Worm (Caenorhabditis elegans): ENCODE data around the gene ZC239.20.

The ZC239.20 gene

DNA sequence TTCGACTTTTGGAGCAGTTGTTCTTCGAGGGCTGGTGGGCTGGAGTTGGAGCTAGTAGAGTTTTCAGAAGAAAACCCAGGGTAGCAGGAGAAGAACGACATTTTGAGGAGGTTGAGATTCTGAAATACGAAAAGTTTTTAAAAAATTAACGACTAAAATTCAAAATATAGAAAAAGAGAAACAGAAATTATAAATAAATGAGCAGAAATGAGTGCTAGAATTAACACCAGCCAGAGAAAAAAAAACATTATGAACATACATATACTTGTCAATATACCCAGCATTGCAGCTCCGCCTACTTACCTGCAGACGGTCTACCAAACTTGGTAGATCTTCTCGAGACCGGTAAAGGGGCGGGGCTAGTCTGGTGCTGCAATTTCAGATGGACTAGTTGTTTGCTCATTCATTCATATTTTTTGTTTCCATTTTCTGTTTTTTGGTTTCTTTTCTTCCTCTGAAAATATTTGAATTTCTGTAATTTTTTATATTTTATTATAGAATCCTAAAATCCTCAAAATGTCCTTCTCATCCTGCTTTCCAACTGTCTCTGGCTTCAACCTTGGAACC lies at the start of gene ZC239.20, which contains the start of gene ZC239.21:
Gene ZC239.20, minus strand, starts transcription at position 101 of the 567 bp plus-strand sequence.
Gene ZC239.21, plus strand, starts transcription at position 517 of the 567 bp plus-strand sequence.
- no peak for TF ChIP-seq nhr-102 (tag; optimal IDR thresholded peaks at IDR 0.05)
- TF ChIP-seq lin-29 (GFP tag; IDR thresholded peaks at IDR 0.05): no peak
- TF ChIP-seq daf-8 (GFP tag; IDR thresholded peaks at IDR 0.05): no peak
- no peak for TF ChIP-seq nhr-6 (tag; optimal IDR thresholded peaks at IDR 0.05)
- TF ChIP-seq daf-12 (tag; optimal IDR thresholded peaks at IDR 0.05): no peak
- no peak for TF ChIP-seq zip-11 (GFP tag; IDR thresholded peaks at IDR 0.05)
- TF ChIP-seq unc-130 (GFP tag; optimal IDR thresholded peaks at IDR 0.05): no peak
- no peak for TF ChIP-seq Y5F2A.4 (GFP tag; optimal IDR thresholded peaks at IDR 0.05)
- TF ChIP-seq lin-15B (tag; optimal IDR thresholded peaks at IDR 0.05): no peak
- TF ChIP-seq dpl-1 (GFP tag; optimal IDR thresholded peaks at IDR 0.05): no peak
- no peak for TF ChIP-seq R02D3.7 (tag; optimal IDR thresholded peaks at IDR 0.05)
- no peak for TF ChIP-seq fkh-10 (GFP tag; optimal IDR thresholded peaks at IDR 0.05)
- no peak for TF ChIP-seq hif-1 (tag; optimal IDR thresholded peaks at IDR 0.05)
- TF ChIP-seq pqm-1 (tag; optimal IDR thresholded peaks at IDR 0.05): no peak
- no peak for TF ChIP-seq aha-1 (tag)
- TF ChIP-seq tra-1 (GFP tag; IDR thresholded peaks at IDR 0.05): no peak
- TF ChIP-seq Y48G9A.11 (GFP tag; IDR thresholded peaks at IDR 0.05): no peak
- no peak for TF ChIP-seq F37D6.2 (tag; optimal IDR thresholded peaks at IDR 0.05)
- TF ChIP-seq lim-7 (GFP tag; IDR thresholded peaks at IDR 0.05): no peak

DNA sequence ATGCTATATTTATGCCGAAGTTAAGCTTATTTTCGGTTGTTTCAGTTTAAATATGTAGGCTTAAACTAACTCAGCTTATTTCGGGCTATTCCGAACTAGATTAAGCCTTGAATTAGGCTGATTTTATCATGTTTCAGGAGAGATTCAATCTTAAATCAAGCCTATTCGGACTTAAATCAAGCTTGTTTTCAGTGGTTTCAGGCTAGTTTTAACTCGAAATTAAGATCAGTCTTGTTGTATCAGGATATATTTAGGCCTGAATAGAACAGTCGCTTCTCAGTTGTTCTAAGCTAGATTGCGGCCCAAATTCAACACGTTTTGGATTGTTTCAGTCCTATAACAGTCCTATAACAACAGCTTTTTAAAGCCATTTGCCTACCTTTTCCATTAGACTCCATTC lies 45.5 kb upstream of the ZC239.20 start:
- TF ChIP-seq aha-1 (tag) (peak; percentile 96), D1046.2 (GFP tag; IDR thresholded peaks at IDR 0.05) (no peak)

DNA sequence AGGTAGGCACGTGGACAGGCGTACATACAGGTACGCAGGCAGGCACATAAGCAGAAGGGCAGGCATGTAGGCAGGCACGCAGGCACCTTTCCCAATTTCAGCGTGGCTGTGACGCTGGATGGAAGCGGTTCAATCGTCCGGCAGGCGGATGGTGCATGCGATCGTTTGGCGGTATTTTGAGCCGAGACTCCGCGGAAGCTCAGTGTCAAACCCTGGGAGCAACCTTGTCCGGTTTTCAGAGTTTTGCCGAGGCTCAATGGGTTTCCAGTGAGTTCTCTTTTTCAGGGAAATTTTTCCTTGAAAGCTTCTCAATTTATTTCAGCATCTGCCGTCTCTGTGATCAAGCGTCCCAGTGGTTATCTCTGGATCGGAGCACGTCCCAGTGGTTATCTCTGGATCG lies 43.9 kb upstream of the ZC239.20 start:
- TF ChIP-seq zag-1 (tag; optimal IDR thresholded peaks at IDR 0.05): no peak
- TF ChIP-seq set-16 (GFP tag; IDR thresholded peaks at IDR 0.05): peak; percentile 60; the same call in 1 of the 2 replicates

DNA sequence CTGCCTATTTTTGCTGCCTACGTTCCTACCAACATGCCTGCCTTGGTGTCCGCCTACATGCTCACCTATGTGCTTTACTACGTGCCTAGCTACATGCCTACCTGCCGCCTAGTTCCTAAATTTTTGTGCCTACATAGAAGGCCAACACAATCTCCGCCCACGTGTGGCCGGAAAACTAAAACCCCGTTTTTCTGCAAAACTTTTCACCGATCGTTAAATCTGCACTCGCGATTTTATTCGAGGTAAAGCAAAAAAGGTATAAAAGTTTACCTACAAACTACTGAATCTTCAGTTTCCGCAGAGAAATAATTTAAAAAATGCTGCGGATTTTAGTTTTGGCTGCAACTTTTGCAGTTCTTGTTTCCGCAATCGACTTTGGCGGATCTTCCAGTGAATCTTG lies 43.1 kb upstream of the ZC239.20 start, which contains the start of gene clec-124:
Gene clec-124, plus strand, starts transcription at position 301 of the 400 bp plus-strand sequence.
- TF ChIP-seq nhr-111 (GFP tag; optimal IDR thresholded peaks at IDR 0.05) (no peak), php-3 (GFP tag; IDR thresholded peaks at IDR 0.05) (no peak), D1046.2 (GFP tag; IDR thresholded peaks at IDR 0.05) (no peak), ceh-20 (GFP tag; IDR thresholded peaks at IDR 0.05) (no peak), zfp-2 (tag; optimal IDR thresholded peaks at IDR 0.05) (no peak), vab-7 (GFP tag; IDR thresholded peaks at IDR 0.05) (no peak), spr-1 (tag; optimal IDR thresholded peaks at IDR 0.05) (no peak), sdz-12 (GFP tag; optimal IDR thresholded peaks at IDR 0.05) (no peak), mdl-1 (tag; optimal IDR thresholded peaks at IDR 0.05) (no peak), Y5F2A.4 (GFP tag; optimal IDR thresholded peaks at IDR 0.05) (no peak), nhr-6 (tag; optimal IDR thresholded peaks at IDR 0.05) (no peak)

DNA sequence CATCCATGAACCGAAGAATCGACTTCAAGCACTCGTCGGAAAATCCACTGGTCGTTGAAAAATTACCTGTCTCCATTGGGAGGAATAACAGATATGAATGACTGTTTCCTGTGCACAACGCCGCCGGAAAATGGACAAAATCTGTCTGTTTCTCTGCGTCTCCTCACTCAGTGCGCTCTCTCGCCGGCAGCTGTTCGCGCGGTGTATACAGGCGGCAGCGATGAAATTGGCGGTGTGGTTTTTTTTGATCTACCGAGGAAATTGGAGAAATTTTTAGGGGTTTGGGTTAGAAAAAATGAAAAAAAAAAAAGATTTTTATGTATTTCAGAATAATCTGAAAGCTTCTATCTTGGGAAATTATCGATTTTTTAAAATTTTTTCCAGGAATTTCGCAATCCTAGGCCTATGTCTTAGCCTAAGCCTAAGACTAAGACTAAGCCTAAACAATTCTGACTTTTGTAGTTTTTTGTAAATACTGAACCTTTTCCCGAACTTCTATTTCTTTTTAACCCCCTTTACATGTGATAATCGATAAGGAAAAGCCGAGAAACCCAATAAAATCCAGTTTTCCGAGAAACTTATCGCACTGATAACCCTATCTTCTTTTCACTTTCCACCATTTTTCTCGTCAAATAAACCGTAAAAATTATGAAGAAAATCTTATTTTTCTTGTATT lies 41.9 kb upstream of the ZC239.20 start, which contains the start of the genes fbxc-50 and C17F4.2:
Gene fbxc-50, minus strand, starts transcription at position 81 of the 676 bp plus-strand sequence.
Gene C17F4.2, plus strand, starts transcription at position 626 of the 676 bp plus-strand sequence.
- TF ChIP-seq jun-1 (tag; optimal IDR thresholded peaks at IDR 0.05) (no peak), nhr-237 (tag; optimal IDR thresholded peaks at IDR 0.05) (no peak), php-3 (GFP tag; IDR thresholded peaks at IDR 0.05) (no peak), aly-2 (tag; optimal IDR thresholded peaks at IDR 0.05) (no peak), ztf-7 (tag; optimal IDR thresholded peaks at IDR 0.05) (no peak), unc-62 (GFP tag; optimal IDR thresholded peaks at IDR 0.05 in 1 of 2) (no peak), unc-62 (tag; optimal IDR thresholded peaks at IDR 0.05) (no peak), nhr-6 (tag; optimal IDR thresholded peaks at IDR 0.05) (no peak), set-16 (GFP tag; IDR thresholded peaks at IDR 0.05) (no peak), lim-7 (GFP tag; IDR thresholded peaks at IDR 0.05) (no peak), lin-38 (GFP tag; IDR thresholded peaks at IDR 0.05) (no peak), nhr-42 (GFP tag; IDR thresholded peaks at IDR 0.05) (no peak), lsy-2 (tag; optimal IDR thresholded peaks at IDR 0.05) (no peak), Y48G9A.11 (GFP tag; IDR thresholded peaks at IDR 0.05) (no peak), nhr-10 (tag; optimal IDR thresholded peaks at IDR 0.05) (no peak), snpc-1.2 (GFP tag; IDR thresholded peaks at IDR 0.05) (no peak), nhr-48 (tag; optimal IDR thresholded peaks at IDR 0.05) (no peak), spr-3 (GFP tag; optimal IDR thresholded peaks at IDR 0.05) (no peak), nhr-77 (tag; optimal IDR thresholded peaks at IDR 0.05) (no peak)
